Fruit fly (Drosophila melanogaster) whole organism, adult: Measurements from ENCODE around the gene tral.

Experiments
- CG11617 ChIP-seq: fragments of 200-800 bp; sonication (Bioruptor generic); optimal IDR thresholded peaks from 2 replicates; lab custom pipeline; 2017; ENCODE audit warnings: mild to moderate bottlenecking, missing biosample characterization, missing genetic modification reagents, missing genetic modification characterization
- CG12768 ChIP-seq: fragments of 200-800 bp; sonication (Bioruptor generic); optimal IDR thresholded peaks from 2 replicates; lab custom pipeline; 2017; ENCODE audit warnings: missing biosample characterization, missing genetic modification characterization, mild to moderate bottlenecking, moderate library complexity, missing genetic modification reagents
- CG14711 ChIP-seq: fragments of 200-800 bp; sonication (Bioruptor generic); optimal IDR thresholded peaks from 2 replicates; lab custom pipeline; 2018; ENCODE audit warnings: missing biosample characterization, mild to moderate bottlenecking, missing genetic modification characterization, moderate library complexity
- CG33017 ChIP-seq: fragments of 200-800 bp; sonication (Bioruptor generic); optimal IDR thresholded peaks from 2 replicates; lab custom pipeline; 2018; ENCODE audit warnings: missing biosample characterization, mild to moderate bottlenecking, missing genetic modification characterization, moderate library complexity
- CG5204 ChIP-seq: fragments of 200-800 bp; sonication (Bioruptor generic); optimal IDR thresholded peaks from 2 replicates; lab custom pipeline; 2016; ENCODE audit warnings: missing biosample characterization, missing genetic modification characterization
- Hr96 ChIP-seq: fragments of 200-800 bp; sonication (Bioruptor generic); optimal IDR thresholded peaks from 2 replicates; lab custom pipeline; 2016; ENCODE audit warnings: missing biosample characterization, missing genetic modification characterization
- Mnt ChIP-seq: fragments of 200-800 bp; sonication (Bioruptor generic); optimal IDR thresholded peaks from 2 replicates; lab custom pipeline; 2016; ENCODE audit warnings: missing biosample characterization, mild to moderate bottlenecking, missing genetic modification characterization
- bab1 ChIP-seq: fragments of 200-800 bp; sonication (Bioruptor generic); optimal IDR thresholded peaks from 3 replicates; lab custom pipeline; 2019; ENCODE audit warnings: missing biosample characterization, mild to moderate bottlenecking, missing genetic modification characterization, moderate library complexity
- cic ChIP-seq: fragments of 200-800 bp; sonication (Bioruptor generic); optimal IDR thresholded peaks from 2 replicates; lab custom pipeline; 2017; ENCODE audit warnings: missing biosample characterization, mild to moderate bottlenecking, missing genetic modification characterization, moderate library complexity
- cnc ChIP-seq, 2 experiments: fragments of >200 bp; optimal IDR thresholded peaks; 2 replicates each; lab custom pipeline; 2017
- ovo ChIP-seq: fragments of 200-800 bp; sonication (Bioruptor generic); optimal IDR thresholded peaks from 2 replicates; lab custom pipeline; 2016; ENCODE audit warnings: missing biosample characterization, missing genetic modification characterization
- pad ChIP-seq: fragments of 200-800 bp; sonication (Bioruptor generic); optimal IDR thresholded peaks from 3 replicates; lab custom pipeline; 2017; ENCODE audit warnings: missing biosample characterization, missing genetic modification characterization, mild to moderate bottlenecking, moderate library complexity, missing genetic modification reagents
- tj ChIP-seq: fragments of 200-800 bp; sonication (Bioruptor generic); optimal IDR thresholded peaks from 3 replicates; lab custom pipeline; 2017; ENCODE audit warnings: missing biosample characterization, mild to moderate bottlenecking, missing genetic modification characterization, moderate library complexity
- toe ChIP-seq: fragments of 200-800 bp; sonication (Bioruptor generic); optimal IDR thresholded peaks from 2 replicates; lab custom pipeline; 2016; ENCODE audit warnings: missing biosample characterization, missing genetic modification characterization

DNA sequence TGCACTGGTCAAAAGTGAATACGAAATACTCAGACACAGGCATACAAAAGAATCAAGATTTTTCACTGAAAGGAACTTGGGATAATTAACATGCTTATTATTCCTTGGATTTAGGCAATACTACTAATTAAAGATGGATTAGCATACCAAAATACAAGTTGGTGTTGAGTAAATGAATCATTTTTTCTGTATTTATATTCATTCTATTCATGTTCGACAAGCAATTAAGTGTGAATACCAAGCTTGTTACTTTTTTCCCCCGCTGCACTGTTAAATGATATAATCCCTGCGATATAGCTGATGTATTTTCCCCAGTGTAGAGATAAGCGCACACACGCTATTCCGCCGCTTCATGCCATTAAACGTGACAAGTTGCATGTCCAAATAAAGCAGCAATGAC is 42.9 kb downstream of the tral start:
- TF ChIP-seq toe (GFP tag; lab: Kevin White, UChicago) (no peak), tj (GFP tag; lab: Kevin White, UChicago) (no peak), CG12768 (GFP tag; lab: Kevin White, UChicago) (no peak), cnc (optimal IDR thresholded peaks at IDR 0.05; lab: Kevin White, UChicago) (no peak), ovo (GFP tag; lab: Kevin White, UChicago) (no peak), CG14711 (tag; lab: Kevin White, UChicago) (no peak), pad (GFP tag; lab: Kevin White, UChicago) (no peak), CG11617 (GFP tag; lab: Kevin White, UChicago) (no peak), cic (no peak), bab1 (GFP tag; lab: Kevin White, UChicago) (no peak), CG5204 (GFP tag; lab: Kevin White, UChicago) (no peak), CG33017 (tag; lab: Kevin White, UChicago) (no peak), Hr96 (no peak), Mnt (GFP tag; lab: Kevin White, UChicago) (no peak)
